Fruit fly (Drosophila melanogaster): ENCODE data around the gene CG12974.

The CG12974 gene

dm6 chr3L:21253761-21254523 lies 31.8 kb downstream of the CG12974 start:
- no peak for TF ChIP-seq CG17801 (GFP tag; optimal IDR thresholded peaks at IDR 0.05; ENCODE audit: partially characterized antibody)

- TF ChIP-seq CG17801 (GFP tag; optimal IDR thresholded peaks at IDR 0.05; ENCODE audit: partially characterized antibody), result no peak
These were observed 32.6 kb downstream of the CG12974 start for dm6 chr3L:21252932-21253760.

dm6 chr3L:21252525-21252924 lies 33.2 kb downstream of the CG12974 start:
- no peak for TF ChIP-seq CG17801 (GFP tag; optimal IDR thresholded peaks at IDR 0.05; ENCODE audit: partially characterized antibody)

dm6 chr3L:21251381-21251780 lies 34.4 kb downstream of the CG12974 start:
- no peak for TF ChIP-seq CG17801 (GFP tag; optimal IDR thresholded peaks at IDR 0.05; ENCODE audit: partially characterized antibody)

- no peak for TF ChIP-seq CG17801 (GFP tag; optimal IDR thresholded peaks at IDR 0.05; ENCODE audit: partially characterized antibody)
These were observed 42.3 kb downstream of the CG12974 start for dm6 chr3L:21243417-21243816.

- no peak for TF ChIP-seq CG17801 (GFP tag; optimal IDR thresholded peaks at IDR 0.05; ENCODE audit: partially characterized antibody)
These were observed 42.8 kb downstream of the CG12974 start for dm6 chr3L:21242958-21243357.

- TF ChIP-seq CG17801 (GFP tag; optimal IDR thresholded peaks at IDR 0.05; ENCODE audit: partially characterized antibody), result no peak
These were observed 44.2 kb downstream of the CG12974 start for dm6 chr3L:21241447-21241983.

dm6 chr3L:21239999-21240509 lies 45.7 kb downstream of the CG12974 start:
- peak; percentile 46 for TF ChIP-seq CG17801 (GFP tag; optimal IDR thresholded peaks at IDR 0.05; ENCODE audit: partially characterized antibody)

- TF ChIP-seq CG17801 (GFP tag; optimal IDR thresholded peaks at IDR 0.05; ENCODE audit: partially characterized antibody), result no peak
These were observed 47.4 kb downstream of the CG12974 start for dm6 chr3L:21238377-21238776.

dm6 chr3L:21236959-21237551 lies 48.7 kb downstream of the CG12974 start:
- no peak for TF ChIP-seq CG17801 (GFP tag; optimal IDR thresholded peaks at IDR 0.05; ENCODE audit: partially characterized antibody)

Measured in ovary, adult (tissue).